Fruit fly (Drosophila melanogaster): Measurements from ENCODE around the gene Clic.

DNA sequence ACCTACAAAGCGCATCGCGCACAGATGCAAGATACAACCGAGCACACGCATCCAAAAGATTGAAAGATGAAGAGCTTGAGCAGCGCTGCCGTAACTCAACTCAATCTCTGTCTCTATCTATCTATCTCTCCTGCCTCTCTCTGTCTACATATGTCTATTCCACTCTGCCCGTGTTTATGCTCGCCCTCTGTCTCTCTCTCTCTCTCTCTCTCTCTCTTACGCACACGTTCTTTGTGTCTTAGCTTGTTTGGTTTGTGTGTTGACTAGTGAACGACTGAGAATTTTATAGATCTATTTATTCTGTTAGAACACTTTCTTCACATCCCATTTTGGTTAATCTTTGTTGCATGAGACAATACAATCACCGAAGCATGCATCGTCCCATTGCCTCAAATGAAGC, 16.6 kb downstream of the Clic start:
- TF ChIP-seq woc (GFP tag; optimal IDR thresholded peaks at IDR 0.05) (no peak), Myc (optimal IDR thresholded peaks at IDR 0.05) (no peak), dsf (GFP tag; optimal IDR thresholded peaks at IDR 0.05; ENCODE audit: borderline replicate concordance) (no peak)

Data from whole organism, wandering third instar larva.